Fruit fly (Drosophila melanogaster) whole organism, embryonic: ENCODE measurements around the gene CG6785.

Experiments used
- Atf-2 ChIP-seq: fragments of 200-800 bp; sonication (Bioruptor generic); optimal IDR thresholded peaks from 2 replicates; lab custom pipeline; 2016; ENCODE audit warnings: missing biosample characterization, missing genetic modification characterization
- B-H2 ChIP-seq: fragments of 200-800 bp; sonication (Bioruptor generic); optimal IDR thresholded peaks from 2 replicates; lab custom pipeline; 2018; ENCODE audit warnings: missing biosample characterization, mild to moderate bottlenecking, missing genetic modification characterization
- CG11560 ChIP-seq: fragments of 200-800 bp; sonication (Bioruptor generic); IDR thresholded peaks from 3 replicates; pipeline ENCODE4 v1.3.6; 2022; ENCODE audit warnings: missing biosample characterization, missing genetic modification characterization
- CG12219 ChIP-seq: fragments of 200-800 bp; sonication (Bioruptor generic); optimal IDR thresholded peaks from 3 replicates; lab custom pipeline; 2018; ENCODE audit warnings: missing biosample characterization, mild to moderate bottlenecking, missing genetic modification characterization
- CG15479 ChIP-seq: fragments of 200-800 bp; sonication (Bioruptor generic); optimal IDR thresholded peaks from 3 replicates; lab custom pipeline; 2019; ENCODE audit warnings: missing biosample characterization, mild to moderate bottlenecking, missing genetic modification characterization, moderate library complexity
- CG17829 ChIP-seq: fragments of 200-800 bp; optimal IDR thresholded peaks from 2 replicates; lab custom pipeline; 2019; ENCODE audit warnings: missing biosample characterization, mild to moderate bottlenecking, missing genetic modification characterization, moderate library complexity
- CG31388 ChIP-seq: fragments of 200-800 bp; sonication (Bioruptor generic); optimal IDR thresholded peaks from 2 replicates; lab custom pipeline; 2016; ENCODE audit warnings: missing biosample characterization, missing genetic modification characterization
- CG34376 ChIP-seq: fragments of 200-800 bp; sonication (Bioruptor generic); optimal IDR thresholded peaks from 2 replicates; lab custom pipeline; 2018; ENCODE audit warnings: missing biosample characterization, mild to moderate bottlenecking, missing genetic modification characterization
- CG6791 ChIP-seq: fragments of 200-800 bp; sonication (Bioruptor generic); IDR thresholded peaks from 3 replicates; pipeline ENCODE4 v1.3.6; 2022; ENCODE audit warnings: missing biosample characterization, missing genetic modification characterization; ENCODE audit not compliant: partially characterized antibody
- CG7963 ChIP-seq: fragments of 200-800 bp; sonication (Bioruptor generic); IDR thresholded peaks from 3 replicates; pipeline ENCODE4 v1.3.6; 2022; ENCODE audit warnings: missing biosample characterization, missing genetic modification characterization; ENCODE audit not compliant: partially characterized antibody
- Doc3 ChIP-seq: fragments of 200-800 bp; sonication (Bioruptor generic); IDR thresholded peaks from 3 replicates; pipeline ENCODE4 v1.3.6; 2022; ENCODE audit warnings: missing biosample characterization, missing genetic modification characterization; ENCODE audit not compliant: partially characterized antibody
- Ets65A ChIP-seq: fragments of 200-800 bp; sonication (Bioruptor generic); peaks from one replicate; lab custom pipeline; 2016; ENCODE audit warnings: missing biosample characterization, missing genetic modification characterization
- Hr3 ChIP-seq: fragments of 200-800 bp; sonication (Bioruptor generic); optimal IDR thresholded peaks from 3 replicates; lab custom pipeline; 2016; ENCODE audit warnings: missing biosample characterization, missing genetic modification characterization
- Lhr ChIP-seq: fragments of 200-800 bp; sonication (Bioruptor generic); optimal IDR thresholded peaks from 3 replicates; lab custom pipeline; 2017; ENCODE audit warnings: mild to moderate bottlenecking, missing biosample characterization, missing genetic modification reagents, missing genetic modification characterization
- Med ChIP-seq: fragments of 200-800 bp; sonication (Bioruptor generic); peaks from one replicate; lab custom pipeline; 2016; ENCODE audit warnings: missing biosample characterization, missing genetic modification characterization, mild to moderate bottlenecking, inconsistent platforms, moderate library complexity
- NfI ChIP-seq: fragments of 200-800 bp; sonication (Bioruptor generic); optimal IDR thresholded peaks from 3 replicates; lab custom pipeline; 2018; ENCODE audit warnings: missing biosample characterization, mild to moderate bottlenecking, missing genetic modification characterization, moderate library complexity
- ara ChIP-seq: fragments of 200-800 bp; sonication (Bioruptor generic); IDR thresholded peaks from 2 replicates; pipeline ENCODE4 v1.3.6; 2022; ENCODE audit warnings: missing biosample characterization, missing genetic modification characterization
- ash1 ChIP-seq: fragments of 200-800 bp; sonication (Bioruptor generic); optimal IDR thresholded peaks from 2 replicates; lab custom pipeline; 2018; ENCODE audit warnings: missing biosample characterization, mild to moderate bottlenecking, missing genetic modification characterization
- bbx ChIP-seq: fragments of 200-800 bp; sonication (Bioruptor generic); IDR thresholded peaks from 2 replicates; pipeline ENCODE4 v1.3.6; 2022; ENCODE audit warnings: missing biosample characterization, missing genetic modification characterization; ENCODE audit not compliant: partially characterized antibody
- btn ChIP-seq: fragments of 200-800 bp; sonication (Bioruptor generic); optimal IDR thresholded peaks from 2 replicates; lab custom pipeline; 2016; ENCODE audit warnings: missing biosample characterization, missing genetic modification characterization
- cad ChIP-seq: fragments of >200 bp; optimal IDR thresholded peaks from 2 replicates; lab custom pipeline; 2017; ENCODE audit warnings: missing biosample characterization, missing genetic modification characterization
- crp ChIP-seq, 2 experiments: fragments of 200-800 bp; sonication (Bioruptor generic); optimal IDR thresholded peaks; 2 replicates in 1 of 2; 3 replicates in 1 of 2; lab custom pipeline; 2017; ENCODE audit warnings: missing biosample characterization in 2 of 2, missing genetic modification characterization in 2 of 2, mild to moderate bottlenecking in 1 of 2, moderate library complexity in 1 of 2
- dmrt99B ChIP-seq: fragments of 200-800 bp; sonication (Bioruptor generic); optimal IDR thresholded peaks from 2 replicates; lab custom pipeline; 2018; ENCODE audit warnings: missing biosample characterization, mild to moderate bottlenecking, missing genetic modification characterization, moderate library complexity
- exex ChIP-seq: fragments of 200-800 bp; sonication (Bioruptor generic); optimal IDR thresholded peaks from 4 replicates; lab custom pipeline; 2018; ENCODE audit warnings: missing biosample characterization, mild to moderate bottlenecking, missing genetic modification characterization, moderate library complexity
- fd102C ChIP-seq: fragments of 200-800 bp; sonication (Bioruptor generic); optimal IDR thresholded peaks from 2 replicates; lab custom pipeline; 2018; ENCODE audit warnings: missing biosample characterization, mild to moderate bottlenecking, missing genetic modification characterization, moderate library complexity
- h ChIP-seq: fragments of >200 bp; optimal IDR thresholded peaks from 2 replicates; lab custom pipeline; 2017
- her ChIP-seq: fragments of 200-800 bp; sonication (Bioruptor generic); optimal IDR thresholded peaks from 2 replicates; lab custom pipeline; 2016; ENCODE audit warnings: missing biosample characterization, missing genetic modification characterization
- inv ChIP-seq: fragments of 200-800 bp; sonication (Bioruptor generic); IDR thresholded peaks from 2 replicates; pipeline ENCODE4 v1.3.6; 2022; ENCODE audit warnings: missing biosample characterization, missing genetic modification characterization; ENCODE audit not compliant: partially characterized antibody
- kah ChIP-seq: fragments of 200-800 bp; sonication (Bioruptor generic); optimal IDR thresholded peaks from 2 replicates; lab custom pipeline; 2018; ENCODE audit warnings: missing biosample characterization, mild to moderate bottlenecking, missing genetic modification characterization
- mam ChIP-seq: fragments of 200-800 bp; sonication (Bioruptor generic); optimal IDR thresholded peaks from 3 replicates; lab custom pipeline; 2016; ENCODE audit warnings: missing biosample characterization, missing genetic modification characterization
- prd ChIP-seq, 3 experiments: fragments of >200 bp in 2 of 3; fragments of 200-800 bp in 1 of 3; sonication (Bioruptor generic) in 1 of 3; optimal IDR thresholded peaks in 2 of 3; IDR thresholded peaks in 1 of 3; 2 replicates in 2 of 3; 3 replicates in 1 of 3; pipeline versions ENCODE4 v1.3.6 to Lab custom; 2017 to 2022; ENCODE audit warnings: missing biosample characterization in 1 of 3, missing genetic modification characterization in 1 of 3
- tgo ChIP-seq: fragments of 200-800 bp; sonication (Bioruptor generic); IDR thresholded peaks from 3 replicates; pipeline ENCODE4 v1.3.6; 2022; ENCODE audit warnings: missing biosample characterization, missing genetic modification characterization
- tll ChIP-seq, 2 experiments: fragments of 200-800 bp in 1 of 2; fragments of >200 bp in 1 of 2; sonication (Bioruptor generic) in 1 of 2; optimal IDR thresholded peaks; 2 replicates each; lab custom pipeline; 2017 to 2019; ENCODE audit warnings: missing biosample characterization in 2 of 2, missing genetic modification characterization in 2 of 2, mild to moderate bottlenecking in 1 of 2, moderate library complexity in 1 of 2
- twi ChIP-seq: fragments of 200-800 bp; optimal IDR thresholded peaks from 2 replicates; lab custom pipeline; 2019; ENCODE audit warnings: missing biosample characterization, mild to moderate bottlenecking, missing genetic modification characterization, moderate library complexity
- wdn ChIP-seq: fragments of 200-800 bp; sonication (Bioruptor generic); IDR thresholded peaks from 2 replicates; pipeline ENCODE4 v1.3.6; 2022; ENCODE audit warnings: missing biosample characterization, missing genetic modification characterization
- wor ChIP-seq: fragments of 200-800 bp; sonication (Bioruptor generic); IDR thresholded peaks from 2 replicates; pipeline ENCODE4 v1.3.6; 2022; ENCODE audit warnings: missing biosample characterization, missing genetic modification characterization
- zen ChIP-seq: fragments of 200-800 bp; sonication (Bioruptor generic); optimal IDR thresholded peaks from 3 replicates; lab custom pipeline; 2018; ENCODE audit warnings: missing biosample characterization, mild to moderate bottlenecking, missing genetic modification characterization, moderate library complexity

Gene CG6785

DNA sequence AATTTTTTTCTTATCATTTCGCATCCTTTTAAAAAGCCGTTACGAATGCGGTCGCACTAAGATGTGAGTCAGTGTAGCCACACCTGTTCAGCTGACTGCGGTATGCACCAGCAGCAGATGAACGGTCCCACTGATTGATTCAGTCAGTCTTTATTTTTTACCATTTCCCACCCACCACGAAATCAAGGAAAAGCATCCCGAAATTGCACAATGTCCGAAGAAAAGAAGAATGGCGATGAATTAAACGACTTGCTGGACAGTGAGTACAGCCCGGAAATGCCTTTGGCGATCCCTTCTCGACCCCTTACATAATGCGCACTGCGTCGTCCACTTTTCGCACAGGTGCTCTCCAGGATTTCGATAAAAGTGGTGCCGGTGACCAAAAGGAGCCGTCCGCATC lies 48.7 kb upstream of the CG6785 start (continued):
- TF ChIP-seq bbx (peak; percentile 44), Lhr (peak; percentile 64), her (GFP tag; lab: Kevin White, UChicago) (no peak), wor (GFP tag; lab: Robert Waterston, UW) (no peak), ara (GFP tag; lab: Robert Waterston, UW) (no peak), ash1 (no peak), tgo (GFP tag; lab: Robert Waterston, UW) (no peak), CG12219 (GFP tag; lab: Kevin White, UChicago) (no peak), CG17829 (tag; lab: Kevin White, UChicago) (peak; percentile 34), kah (GFP tag; lab: Kevin White, UChicago) (peak; percentile 0), CG34376 (GFP tag; lab: Kevin White, UChicago) (no peak), dmrt99B (tag; lab: Kevin White, UChicago) (no peak), NfI (peak; percentile 7), exex (tag; lab: Kevin White, UChicago) (no peak), CG31388 (no peak), Ets65A (GFP tag; lab: Kevin White, UChicago) (no peak), wdn (GFP tag; lab: Robert Waterston, UW) (no peak), Doc3 (GFP tag; lab: Robert Waterston, UW) (no peak), B-H2 (no peak), Atf-2 (GFP tag; lab: Kevin White, UChicago) (no peak)
- TF ChIP-seq, all 482 proteins: peak for 63

DNA sequence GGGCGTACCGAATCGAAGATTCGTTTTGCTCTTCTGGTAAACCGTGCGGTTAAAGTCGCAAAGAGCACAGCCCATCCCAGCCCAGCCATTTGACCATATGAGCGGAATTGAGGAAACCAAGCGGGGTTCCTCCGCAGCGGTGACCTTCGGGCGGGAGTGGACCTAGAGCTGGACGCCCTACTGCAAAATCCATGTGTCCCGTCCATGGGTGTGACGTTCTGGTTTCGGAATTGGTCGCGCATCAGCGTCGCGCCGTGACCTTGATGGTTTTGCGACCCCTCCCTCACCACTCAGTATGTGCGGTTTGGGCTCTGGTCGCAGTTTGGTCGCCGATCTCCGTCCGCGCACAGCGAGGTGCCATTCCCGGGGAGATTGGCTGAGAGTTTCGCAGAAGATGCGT lies 47.7 kb upstream of the CG6785 start:
- TF ChIP-seq mam (GFP tag; lab: Kevin White, UChicago), result no peak
- TF ChIP-seq CG6791 (GFP tag; lab: Robert Waterston, UW), result 0 out of 3 replicates have a peak, but pooled peaks have one; percentile 39
- TF ChIP-seq inv (GFP tag; lab: Robert Waterston, UW), result no peak
- no peak for TF ChIP-seq h
- peak; percentile 6 for TF ChIP-seq Med (GFP tag; lab: Kevin White, UChicago)
- TF ChIP-seq CG15479 (GFP tag; lab: Kevin White, UChicago), result peak; percentile 65
- peak; percentile 22; the same call in 1 of the 3 replicates for TF ChIP-seq CG11560
- peak; percentile 74 for TF ChIP-seq twi (tag; lab: Kevin White, UChicago)
- peak; percentile 62 for TF ChIP-seq zen (tag; lab: Kevin White, UChicago)
- TF ChIP-seq crp (GFP tag; optimal IDR thresholded peaks at IDR 0.05; lab: Kevin White, UChicago), result no peak
- no peak for TF ChIP-seq prd (optimal IDR thresholded peaks at IDR 0.05; lab: Kevin White, UChicago)
- peak; percentile 84 for TF ChIP-seq prd (GFP tag; IDR thresholded peaks at IDR 0.05; lab: Robert Waterston, UW)
- TF ChIP-seq Hr3 (GFP tag; lab: Kevin White, UChicago), result no peak
- TF ChIP-seq btn (GFP tag; lab: Kevin White, UChicago), result no peak

DNA sequence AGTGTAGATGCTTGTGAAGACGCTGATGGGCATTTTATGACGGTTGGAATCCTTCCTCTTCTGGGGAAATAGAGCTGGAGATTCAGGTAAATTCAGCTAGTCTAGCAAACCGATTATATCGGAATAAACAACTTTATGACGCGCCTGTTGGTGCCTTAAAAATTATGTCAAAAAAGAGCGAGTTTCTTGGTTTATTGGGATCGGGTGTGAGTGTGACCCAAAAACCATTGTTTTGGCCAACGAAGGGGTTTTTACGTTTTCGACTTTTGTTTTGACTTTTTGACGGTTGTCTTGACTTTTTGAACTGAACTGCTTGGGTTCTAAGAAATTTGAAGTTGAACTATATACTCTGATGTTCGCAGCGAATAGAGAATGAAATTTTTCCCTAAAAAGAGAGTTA lies 47.0 kb upstream of the CG6785 start:
- peak in 1 of 2 experiments; percentile 95 for TF ChIP-seq tll (GFP tag; optimal IDR thresholded peaks at IDR 0.05; lab: Kevin White, UChicago)
- no peak for TF ChIP-seq prd (optimal IDR thresholded peaks at IDR 0.05; lab: Kevin White, UChicago)
- peak; percentile 3; the same call in 1 of the 3 replicates for TF ChIP-seq prd (GFP tag; IDR thresholded peaks at IDR 0.05; lab: Robert Waterston, UW)
- TF ChIP-seq CG7963 (GFP tag; lab: Robert Waterston, UW), result no peak
- TF ChIP-seq cad, result peak; percentile 86
- no peak for TF ChIP-seq fd102C (GFP tag; lab: Kevin White, UChicago)
